Worm (Caenorhabditis elegans) whole organism, L1 larva: ENCODE data around the gene F58H1.5.

Source experiments
- efl-1 ChIP-seq, 4 experiments: fragments of 150-350 bp; optimal IDR thresholded peaks in 3 of 4; peaks in 1 of 4; 1 replicate in 1 of 4; 2 replicates in 3 of 4; lab custom pipeline; 2014; ENCODE audit warnings: missing biosample characterization in 2 of 4, missing genetic modification characterization in 2 of 4, missing genetic modification reagents in 2 of 4
- skn-1 ChIP-seq: fragments of 150-350 bp; optimal IDR thresholded peaks from 2 replicates; lab custom pipeline; 2014; ENCODE audit warnings: missing biosample characterization, missing genetic modification characterization

ce11 chrV:11933196-11934028 is 24.8 kb upstream of the F58H1.5 start, which contains the start of the genes aman-2 and F58H1.3:
- peak; percentile 36 for TF ChIP-seq skn-1
- peak; percentile 46 to 58 for TF ChIP-seq efl-1 (optimal IDR thresholded peaks at IDR 0.05; lab: Kevin White, UChicago)
- peak; percentile 39 to 41 for TF ChIP-seq efl-1 (GFP tag; optimal IDR thresholded peaks at IDR 0.05 in 1 of 2; lab: Kevin White, UChicago)
